Fruit fly (Drosophila melanogaster) whole organism, embryonic: Measurements from ENCODE around the gene brn.

Source experiments
- Abd-B ChIP-seq: fragments of 200-800 bp; sonication (Bioruptor generic); optimal IDR thresholded peaks from 2 replicates; lab custom pipeline; 2018; ENCODE audit warnings: missing biosample characterization, mild to moderate bottlenecking, missing genetic modification characterization, moderate library complexity
- Atf-2 ChIP-seq: fragments of 200-800 bp; sonication (Bioruptor generic); optimal IDR thresholded peaks from 2 replicates; lab custom pipeline; 2016; ENCODE audit warnings: missing biosample characterization, missing genetic modification characterization
- Atf6 ChIP-seq: fragments of 200-800 bp; sonication (Bioruptor generic); IDR thresholded peaks from 2 replicates; pipeline ENCODE4 v1.3.6; 2022; ENCODE audit warnings: missing biosample characterization, missing genetic modification characterization
- CG11504 ChIP-seq: fragments of 200-800 bp; sonication (Bioruptor generic); optimal IDR thresholded peaks from 3 replicates; lab custom pipeline; 2019; ENCODE audit warnings: missing biosample characterization, mild to moderate bottlenecking, missing genetic modification characterization, moderate library complexity
- CG1233 ChIP-seq: fragments of 200-800 bp; sonication (Bioruptor generic); optimal IDR thresholded peaks from 4 replicates; lab custom pipeline; 2018; ENCODE audit warnings: missing biosample characterization, mild to moderate bottlenecking, missing genetic modification characterization
- CG12744 ChIP-seq: fragments of 200-800 bp; sonication (Bioruptor generic); optimal IDR thresholded peaks from 2 replicates; lab custom pipeline; 2016; ENCODE audit warnings: missing biosample characterization, missing genetic modification characterization
- CG13894 ChIP-seq: fragments of 200-800 bp; sonication (Bioruptor generic); optimal IDR thresholded peaks from 3 replicates; lab custom pipeline; 2018; ENCODE audit warnings: missing biosample characterization, mild to moderate bottlenecking, missing genetic modification characterization, moderate library complexity
- CG14710 ChIP-seq: fragments of 200-800 bp; sonication (Bioruptor generic); optimal IDR thresholded peaks from 3 replicates; lab custom pipeline; 2019; ENCODE audit warnings: missing biosample characterization, mild to moderate bottlenecking, missing genetic modification characterization, moderate library complexity
- CG16779 ChIP-seq: fragments of 200-800 bp; sonication (Bioruptor generic); IDR thresholded peaks from 2 replicates; pipeline ENCODE4 v1.3.6; 2022; ENCODE audit warnings: missing biosample characterization, missing genetic modification characterization
- CG17568 ChIP-seq: fragments of 200-800 bp; sonication (Bioruptor generic); optimal IDR thresholded peaks from 2 replicates; lab custom pipeline; 2018; ENCODE audit warnings: missing biosample characterization, mild to moderate bottlenecking, missing genetic modification characterization, moderate library complexity
- CG1832 ChIP-seq: fragments of 200-800 bp; sonication (Bioruptor generic); optimal IDR thresholded peaks from 2 replicates; lab custom pipeline; 2017; ENCODE audit warnings: missing biosample characterization, mild to moderate bottlenecking, missing genetic modification characterization, inconsistent platforms
- CG2120 ChIP-seq: fragments of 200-800 bp; sonication (Bioruptor generic); optimal IDR thresholded peaks from 3 replicates; lab custom pipeline; 2016; ENCODE audit warnings: missing biosample characterization, missing genetic modification characterization
- CG31365 ChIP-seq: fragments of 200-800 bp; sonication (Bioruptor generic); optimal IDR thresholded peaks from 2 replicates; lab custom pipeline; 2018; ENCODE audit warnings: missing biosample characterization, mild to moderate bottlenecking, missing genetic modification characterization
- CG32767 ChIP-seq: fragments of 200-800 bp; sonication (Bioruptor generic); IDR thresholded peaks from 2 replicates; pipeline ENCODE4 v1.3.6; 2022; ENCODE audit warnings: missing biosample characterization, missing genetic modification characterization
- CG4328 ChIP-seq: fragments of 200-800 bp; sonication (Bioruptor generic); optimal IDR thresholded peaks from 3 replicates; lab custom pipeline; 2017; ENCODE audit warnings: missing biosample characterization, missing genetic modification reagents, missing genetic modification characterization
- CG4424 ChIP-seq: fragments of 200-800 bp; sonication (Bioruptor generic); optimal IDR thresholded peaks from 3 replicates; lab custom pipeline; 2016; ENCODE audit warnings: missing biosample characterization, missing genetic modification characterization
- CG5180 ChIP-seq: fragments of 200-800 bp; sonication (Bioruptor generic); optimal IDR thresholded peaks from 3 replicates; lab custom pipeline; 2017; ENCODE audit warnings: missing biosample characterization, missing genetic modification characterization, mild to moderate bottlenecking, moderate library complexity, missing genetic modification reagents
- CG6689 ChIP-seq: fragments of 200-800 bp; sonication (Bioruptor generic); IDR thresholded peaks from 2 replicates; pipeline ENCODE4 v1.3.6; 2022; ENCODE audit warnings: missing biosample characterization, missing genetic modification characterization
- CG7556 ChIP-seq: fragments of 200-800 bp; sonication (Bioruptor generic); optimal IDR thresholded peaks from 2 replicates; lab custom pipeline; 2017; ENCODE audit warnings: missing biosample characterization, mild to moderate bottlenecking, missing genetic modification characterization
- CG7963 ChIP-seq: fragments of 200-800 bp; sonication (Bioruptor generic); IDR thresholded peaks from 3 replicates; pipeline ENCODE4 v1.3.6; 2022; ENCODE audit warnings: missing biosample characterization, missing genetic modification characterization; ENCODE audit not compliant: partially characterized antibody
- CG8290 ChIP-seq, 3 experiments: fragments of 200-800 bp; sonication (Bioruptor generic); optimal IDR thresholded peaks; 2 replicates each; lab custom pipeline; 2016 to 2019; ENCODE audit warnings: missing biosample characterization in 3 of 3, missing genetic modification characterization in 3 of 3, mild to moderate bottlenecking in 2 of 3, moderate library complexity in 1 of 3
- CG8388 ChIP-seq: fragments of 200-800 bp; sonication (Bioruptor generic); optimal IDR thresholded peaks from 2 replicates; lab custom pipeline; 2019; ENCODE audit warnings: missing biosample characterization, mild to moderate bottlenecking, missing genetic modification characterization, moderate library complexity
- CG9215 ChIP-seq: fragments of 200-800 bp; sonication (Bioruptor generic); IDR thresholded peaks from 2 replicates; pipeline ENCODE4 v1.3.6; 2022; ENCODE audit warnings: missing biosample characterization, missing genetic modification characterization
- CG9609 ChIP-seq: fragments of 200-800 bp; sonication (Bioruptor generic); optimal IDR thresholded peaks from 3 replicates; lab custom pipeline; 2016; ENCODE audit warnings: missing biosample characterization, missing genetic modification characterization
- HHEX ChIP-seq: fragments of 200-800 bp; sonication (Bioruptor generic); optimal IDR thresholded peaks from 3 replicates; lab custom pipeline; 2017; ENCODE audit warnings: missing biosample characterization, mild to moderate bottlenecking, missing genetic modification characterization, missing genetic modification reagents
- Hey ChIP-seq: fragments of 200-800 bp; sonication (Bioruptor generic); optimal IDR thresholded peaks from 3 replicates; lab custom pipeline; 2018; ENCODE audit warnings: missing biosample characterization, mild to moderate bottlenecking, missing genetic modification characterization
- Hmx ChIP-seq: fragments of 200-800 bp; sonication (Bioruptor generic); optimal IDR thresholded peaks from 2 replicates; lab custom pipeline; 2016; ENCODE audit warnings: missing biosample characterization, missing genetic modification characterization
- Hr39 ChIP-seq: fragments of >200 bp; optimal IDR thresholded peaks from 2 replicates; lab custom pipeline; 2017
- Hr78 ChIP-seq, 2 experiments: fragments of 200-800 bp in 1 of 2; fragments of >200 bp in 1 of 2; sonication (Bioruptor generic) in 1 of 2; optimal IDR thresholded peaks; 2 replicates each; lab custom pipeline; 2017 to 2019; ENCODE audit warnings: missing biosample characterization in 2 of 2, missing genetic modification characterization in 2 of 2, mild to moderate bottlenecking in 1 of 2, moderate library complexity in 1 of 2
- Lhr ChIP-seq: fragments of 200-800 bp; sonication (Bioruptor generic); optimal IDR thresholded peaks from 3 replicates; lab custom pipeline; 2017; ENCODE audit warnings: mild to moderate bottlenecking, missing biosample characterization, missing genetic modification reagents, missing genetic modification characterization
- PHDP ChIP-seq: fragments of 200-800 bp; sonication (Bioruptor generic); optimal IDR thresholded peaks from 3 replicates; lab custom pipeline; 2018; ENCODE audit warnings: missing biosample characterization, mild to moderate bottlenecking, missing genetic modification characterization, moderate library complexity
- Spps ChIP-seq: fragments of 200-800 bp; sonication (Bioruptor generic); optimal IDR thresholded peaks from 2 replicates; lab custom pipeline; 2018; ENCODE audit warnings: missing biosample characterization, mild to moderate bottlenecking, missing genetic modification characterization
- cato ChIP-seq: fragments of 200-800 bp; sonication (Bioruptor generic); optimal IDR thresholded peaks from 2 replicates; lab custom pipeline; 2016; ENCODE audit warnings: missing biosample characterization, missing genetic modification characterization, borderline replicate concordance
- corto ChIP-seq: fragments of 200-800 bp; sonication (Bioruptor generic); optimal IDR thresholded peaks from 2 replicates; lab custom pipeline; 2016; ENCODE audit warnings: missing biosample characterization, mild to moderate bottlenecking, missing genetic modification characterization, moderate library complexity
- eyg ChIP-seq: fragments of 200-800 bp; sonication (Bioruptor generic); optimal IDR thresholded peaks from 3 replicates; lab custom pipeline; 2016; ENCODE audit warnings: missing biosample characterization, missing genetic modification characterization
- fd3F ChIP-seq: fragments of 200-800 bp; sonication (Bioruptor generic); optimal IDR thresholded peaks from 2 replicates; lab custom pipeline; 2018; ENCODE audit warnings: missing biosample characterization, mild to moderate bottlenecking, missing genetic modification characterization, moderate library complexity
- fru ChIP-seq: fragments of >200 bp; optimal IDR thresholded peaks from 2 replicates; lab custom pipeline; 2017
- jing ChIP-seq: fragments of 200-800 bp; sonication (Bioruptor generic); optimal IDR thresholded peaks from 2 replicates; lab custom pipeline; 2018; ENCODE audit warnings: missing biosample characterization, mild to moderate bottlenecking, missing genetic modification characterization
- mld ChIP-seq: fragments of 200-800 bp; sonication (Bioruptor generic); IDR thresholded peaks from 3 replicates; pipeline ENCODE4 v1.3.6; 2022; ENCODE audit warnings: missing biosample characterization, missing genetic modification characterization; ENCODE audit not compliant: partially characterized antibody
- nau ChIP-seq: fragments of 200-800 bp; sonication (Bioruptor generic); optimal IDR thresholded peaks from 3 replicates; lab custom pipeline; 2017; ENCODE audit warnings: missing biosample characterization, mild to moderate bottlenecking, missing genetic modification characterization, missing genetic modification reagents
- nerfin-1 ChIP-seq: fragments of 200-800 bp; sonication (Bioruptor generic); optimal IDR thresholded peaks from 3 replicates; lab custom pipeline; 2019; ENCODE audit warnings: missing biosample characterization, mild to moderate bottlenecking, missing genetic modification characterization, moderate library complexity
- pho ChIP-seq: fragments of 200-800 bp; sonication (Bioruptor generic); optimal IDR thresholded peaks from 2 replicates; lab custom pipeline; 2016; ENCODE audit warnings: missing biosample characterization, missing genetic modification characterization
- pita ChIP-seq: fragments of 200-800 bp; sonication (Bioruptor generic); optimal IDR thresholded peaks from 2 replicates; lab custom pipeline; 2017; ENCODE audit warnings: missing biosample characterization, mild to moderate bottlenecking, missing genetic modification characterization
- pum ChIP-seq: fragments of 200-800 bp; sonication (Bioruptor generic); optimal IDR thresholded peaks from 2 replicates; lab custom pipeline; 2016; ENCODE audit warnings: missing biosample characterization, missing genetic modification characterization
- rib ChIP-seq: fragments of 200-800 bp; sonication (Bioruptor generic); IDR thresholded peaks from 2 replicates; pipeline ENCODE4 v1.3.6; 2022; ENCODE audit warnings: missing biosample characterization, missing genetic modification characterization
- slp2 ChIP-seq: fragments of 200-800 bp; sonication (Bioruptor generic); optimal IDR thresholded peaks from 2 replicates; lab custom pipeline; 2016; ENCODE audit warnings: missing biosample characterization, missing genetic modification characterization
- sr ChIP-seq: fragments of 200-800 bp; sonication (Bioruptor generic); IDR thresholded peaks from 3 replicates; pipeline ENCODE4 v1.3.6; 2022; ENCODE audit warnings: missing biosample characterization, missing genetic modification characterization
- wek ChIP-seq: fragments of 200-800 bp; sonication (Bioruptor generic); optimal IDR thresholded peaks from 3 replicates; lab custom pipeline; 2018; ENCODE audit warnings: missing biosample characterization, mild to moderate bottlenecking, missing genetic modification characterization, moderate library complexity
- yki ChIP-seq: fragments of >200 bp; optimal IDR thresholded peaks from 3 replicates; lab custom pipeline; 2018
- zen2 ChIP-seq: fragments of 200-800 bp; sonication (Bioruptor generic); IDR thresholded peaks from 3 replicates; pipeline ENCODE4 v1.3.6; 2022; ENCODE audit warnings: missing biosample characterization, missing genetic modification characterization; ENCODE audit not compliant: partially characterized antibody

brn gene

dm6 chrX:4105830-4106233 lies 1.7 kb downstream of the brn start, which contains the start of gene cib (continued):
- TF ChIP-seq nerfin-1 (no peak), wek (GFP tag; lab: Kevin White, UChicago) (peak; percentile 5), Lhr (peak; percentile 99), CG7963 (GFP tag; lab: Robert Waterston, UW) (peak; percentile 62; the same call in 2 of the 3 replicates), Abd-B (GFP tag; lab: Kevin White, UChicago) (no peak), CG31365 (tag; lab: Kevin White, UChicago) (peak; percentile 11), CG4424 (no peak), CG7556 (GFP tag; lab: Kevin White, UChicago) (no peak), eyg (GFP tag; lab: Kevin White, UChicago) (no peak), rib (GFP tag; lab: Robert Waterston, UW) (0 out of 2 replicates have a peak, but pooled peaks have one; percentile 32), Atf-2 (GFP tag; lab: Kevin White, UChicago) (no peak), CG32767 (no peak), Hr39 (lab: Kevin White, UChicago) (no peak), mld (GFP tag; lab: Robert Waterston, UW) (peak; percentile 84; the same call in 2 of the 3 replicates), CG5180 (GFP tag; lab: Kevin White, UChicago) (no peak), CG8290 (GFP tag; optimal IDR thresholded peaks at IDR 0.05; lab: Kevin White, UChicago) (peak; percentile 56), CG8290 (tag; optimal IDR thresholded peaks at IDR 0.05; lab: Kevin White, UChicago) (peak; percentile 48 to 95), Atf6 (GFP tag; lab: Robert Waterston, UW) (no peak), fd3F (GFP tag; lab: Kevin White, UChicago) (no peak), CG13894 (tag; lab: Kevin White, UChicago) (peak; percentile 57), zen2 (GFP tag; lab: Robert Waterston, UW) (peak; percentile 67; the same call in 2 of the 3 replicates), Spps (tag; lab: Kevin White, UChicago) (peak; percentile 31), pita (GFP tag; lab: Kevin White, UChicago) (peak; percentile 100), Hey (tag; lab: Kevin White, UChicago) (no peak), slp2 (GFP tag; lab: Kevin White, UChicago) (no peak), nau (GFP tag; lab: Kevin White, UChicago) (no peak), corto (GFP tag; lab: Kevin White, UChicago) (no peak), fru (lab: Kevin White, UChicago) (no peak), CG12744 (GFP tag; lab: Kevin White, UChicago) (peak; percentile 66), CG2120 (peak; percentile 47), Hr78 (GFP tag; optimal IDR thresholded peaks at IDR 0.05; lab: Kevin White, UChicago) (no peak), pum (GFP tag; lab: Kevin White, UChicago) (no peak), CG11504 (tag; lab: Kevin White, UChicago) (peak; percentile 35), CG14710 (tag; lab: Kevin White, UChicago) (peak; percentile 99), CG17568 (GFP tag; lab: Kevin White, UChicago) (no peak), CG16779 (GFP tag; lab: Robert Waterston, UW) (no peak), CG6689 (GFP tag; lab: Robert Waterston, UW) (peak; percentile 39; the same call in 1 of the 2 replicates), jing (GFP tag; lab: Kevin White, UChicago) (no peak), pho (GFP tag; lab: Kevin White, UChicago) (no peak), sr (GFP tag; lab: Robert Waterston, UW) (0 out of 3 replicates have a peak, but pooled peaks have one; percentile 19), PHDP (peak; percentile 31), HHEX (peak; percentile 30), CG1832 (GFP tag; lab: Kevin White, UChicago) (no peak), CG8388 (GFP tag; lab: Kevin White, UChicago) (no peak), CG1233 (peak; percentile 9), CG4328 (GFP tag; lab: Kevin White, UChicago) (no peak), cato (GFP tag; lab: Kevin White, UChicago) (no peak), Hmx (GFP tag; lab: Kevin White, UChicago) (no peak), CG9215 (GFP tag; lab: Robert Waterston, UW) (no peak), yki (lab: Kevin White, UChicago) (peak; percentile 24), CG9609 (GFP tag; lab: Kevin White, UChicago) (peak; percentile 16)
